Worm (Caenorhabditis elegans) whole organism, young adult: ENCODE results near the gene C56E10.3.

ENCODE experiments used
- B0035.1 ChIP-seq: sonication (generic microtip); optimal IDR thresholded peaks from 2 replicates; lab custom pipeline; 2016; ENCODE audit warnings: missing genetic modification characterization, mild to moderate bottlenecking, missing compliant biosample characterization, missing genotype, missing genetic modification reagents
- B0336.3 ChIP-seq: fragments of 200-800 bp; sonication (Bioruptor generic); IDR thresholded peaks from 2 replicates; pipeline ENCODE4 v1.3.6; 2022; ENCODE audit warnings: missing genetic modification characterization, missing compliant biosample characterization
- F22D6.2 ChIP-seq: sonication (generic microtip); optimal IDR thresholded peaks from 2 replicates; lab custom pipeline; 2016; ENCODE audit warnings: mild to moderate bottlenecking, missing genetic modification characterization, missing compliant biosample characterization
- ceh-58 ChIP-seq: fragments of 200-800 bp; sonication (Bioruptor generic); IDR thresholded peaks from 2 replicates; pipeline ENCODE4 v1.3.6; 2022; ENCODE audit warnings: missing genetic modification characterization, missing compliant biosample characterization
- lin-54 ChIP-seq: fragments of 200-800 bp; sonication (Bioruptor generic); optimal IDR thresholded peaks from 2 replicates; lab custom pipeline; 2018; ENCODE audit warnings: mild to moderate bottlenecking, missing genetic modification characterization, missing compliant biosample characterization
- snpc-4 ChIP-seq, 5 experiments: fragments of 150-350 bp in 1 of 5; sonication (generic microtip) in 4 of 5; optimal IDR thresholded peaks; 2 replicates each; lab custom pipeline; 2014 to 2018; ENCODE audit warnings: missing genetic modification characterization in 5 of 5, missing biosample characterization in 3 of 5, antibody characterized with exemption in 2 of 5, mild to moderate bottlenecking in 2 of 5, missing compliant biosample characterization in 2 of 5, missing genotype in 2 of 5, moderate library complexity in 2 of 5, missing genetic modification reagents in 1 of 5
- unc-130 ChIP-seq: sonication (generic microtip); optimal IDR thresholded peaks from 2 replicates; lab custom pipeline; 2016; ENCODE audit warnings: missing genetic modification reagents, missing genetic modification characterization, missing compliant biosample characterization

ce11 chrX:6640570-6641199 lies 4.8 kb upstream of the C56E10.3 start, which contains the start of gene nhr-120:
- no peak for TF ChIP-seq lin-54
- TF ChIP-seq unc-130 (GFP tag; lab: Kevin White, UChicago), result no peak
- no peak for TF ChIP-seq snpc-4 (GFP tag; optimal IDR thresholded peaks at IDR 0.05; lab: Kevin White, UChicago)
- TF ChIP-seq snpc-4 (tag; optimal IDR thresholded peaks at IDR 0.05; lab: Kevin White, UChicago), result no peak
- no peak for TF ChIP-seq F22D6.2 (tag; lab: Kevin White, UChicago)
- no peak for TF ChIP-seq ceh-58 (GFP tag; lab: Robert Waterston, UW)
- TF ChIP-seq B0336.3 (GFP tag; lab: Robert Waterston, UW), result no peak
- TF ChIP-seq B0035.1 (tag; lab: Kevin White, UChicago), result no peak
